Fruit fly (Drosophila melanogaster): ENCODE data around the gene Hsp23.

Gene Hsp23

dm6 chr3L:9422636-9423419 is 41.1 kb downstream of the Hsp23 start, which contains the start of gene aay (continued):
- peak; percentile 96 for TF ChIP-seq sd (tag; optimal IDR thresholded peaks at IDR 0.05)
- peak; percentile 99 for TF ChIP-seq CrebB (tag; optimal IDR thresholded peaks at IDR 0.05)
- peak; percentile 98 for TF ChIP-seq CG3281 (GFP tag; optimal IDR thresholded peaks at IDR 0.05)
- TF ChIP-seq HLH4C (GFP tag; IDR thresholded peaks at IDR 0.05; ENCODE audit: partially characterized antibody): 0 out of 3 replicates have a peak, but pooled peaks have one; percentile 37
- TF ChIP-seq kni (GFP tag; optimal IDR thresholded peaks at IDR 0.05): peak; percentile 95
- peak; percentile 89 for TF ChIP-seq CG3163 (GFP tag; optimal IDR thresholded peaks at IDR 0.05)
- TF ChIP-seq CG7271 (tag; optimal IDR thresholded peaks at IDR 0.05): peak; percentile 96
- peak; percentile 96 for TF ChIP-seq sens-2 (GFP tag; IDR thresholded peaks at IDR 0.05)
- peak; percentile 100 for TF ChIP-seq Ets65A (GFP tag)
- TF ChIP-seq CG4707 (GFP tag; optimal IDR thresholded peaks at IDR 0.05): peak; percentile 97
- TF ChIP-seq CG6791 (GFP tag; IDR thresholded peaks at IDR 0.05; ENCODE audit: partially characterized antibody): no peak
- peak; percentile 40 for TF ChIP-seq Dref (GFP tag; IDR thresholded peaks at IDR 0.05)
- TF ChIP-seq HHEX (GFP tag; optimal IDR thresholded peaks at IDR 0.05): peak; percentile 98
- peak; percentile 99 for TF ChIP-seq bab2 (GFP tag; optimal IDR thresholded peaks at IDR 0.05)
- peak; percentile 99 for TF ChIP-seq Hr3 (GFP tag; optimal IDR thresholded peaks at IDR 0.05)
- TF ChIP-seq pho (GFP tag; optimal IDR thresholded peaks at IDR 0.05): peak; percentile 98
- peak; percentile 96 for TF ChIP-seq ERR (GFP tag; optimal IDR thresholded peaks at IDR 0.05)
- TF ChIP-seq ftz-f1 (GFP tag; optimal IDR thresholded peaks at IDR 0.05): peak; percentile 83
- TF ChIP-seq crol (GFP tag; IDR thresholded peaks at IDR 0.05): peak; percentile 79
- peak; percentile 98 for TF ChIP-seq CG12744 (GFP tag; optimal IDR thresholded peaks at IDR 0.05)
- peak; percentile 99 for TF ChIP-seq CG10209 (GFP tag; optimal IDR thresholded peaks at IDR 0.05)
- peak; percentile 94 for TF ChIP-seq da (GFP tag; optimal IDR thresholded peaks at IDR 0.05)
- peak; percentile 99 for TF ChIP-seq CG2678 (tag; optimal IDR thresholded peaks at IDR 0.05)
- no peak for TF ChIP-seq mld (GFP tag; IDR thresholded peaks at IDR 0.05; ENCODE audit: partially characterized antibody)
- peak; percentile 98 for TF ChIP-seq ac (GFP tag; optimal IDR thresholded peaks at IDR 0.05)
- TF ChIP-seq CG10267 (tag; optimal IDR thresholded peaks at IDR 0.05): peak; percentile 99
- TF ChIP-seq Bdp1 (GFP tag; optimal IDR thresholded peaks at IDR 0.05): peak; percentile 94
- no peak for TF ChIP-seq hkb (optimal IDR thresholded peaks at IDR 0.05)
- peak; percentile 99 for TF ChIP-seq hkb (GFP tag; IDR thresholded peaks at IDR 0.05)
- peak; percentile 99 for TF ChIP-seq CG12942 (GFP tag; optimal IDR thresholded peaks at IDR 0.05)
- peak; percentile 94 for TF ChIP-seq B-H2 (GFP tag; optimal IDR thresholded peaks at IDR 0.05)
- peak; percentile 29 for TF ChIP-seq gfzf (GFP tag; optimal IDR thresholded peaks at IDR 0.05)
- TF ChIP-seq CG17186 (GFP tag; optimal IDR thresholded peaks at IDR 0.05): peak; percentile 92
- TF ChIP-seq CG15269 (tag; optimal IDR thresholded peaks at IDR 0.05): peak; percentile 99
- TF ChIP-seq CG11695 (GFP tag; IDR thresholded peaks at IDR 0.05): peak; percentile 98
- TF ChIP-seq CG30431 (GFP tag; optimal IDR thresholded peaks at IDR 0.05): peak; percentile 98
- peak; percentile 94 for TF ChIP-seq gce (GFP tag; IDR thresholded peaks at IDR 0.05)
- TF ChIP-seq aop (GFP tag; IDR thresholded peaks at IDR 0.05): peak; percentile 84
- TF ChIP-seq repo (GFP tag; optimal IDR thresholded peaks at IDR 0.05): peak; percentile 95
- peak; percentile 88 for TF ChIP-seq CG15073 (GFP tag; optimal IDR thresholded peaks at IDR 0.05)
- TF ChIP-seq CkIIα-i1 (GFP tag; IDR thresholded peaks at IDR 0.05): peak; percentile 91
- peak; percentile 94 for TF ChIP-seq exex (tag; optimal IDR thresholded peaks at IDR 0.05)
- TF ChIP-seq CG11085 (GFP tag; IDR thresholded peaks at IDR 0.05): peak; percentile 96
- peak; percentile 94 for TF ChIP-seq CG11696 (GFP tag; IDR thresholded peaks at IDR 0.05)
- peak; percentile 97 for TF ChIP-seq CG34376 (GFP tag; optimal IDR thresholded peaks at IDR 0.05)
- peak; percentile 98 to 99 for TF ChIP-seq Hr51 (GFP tag; optimal IDR thresholded peaks at IDR 0.05)
- TF ChIP-seq knrl (GFP tag; IDR thresholded peaks at IDR 0.05; ENCODE audit: partially characterized antibody): no peak; the same call in 2 of the 3 replicates
- TF ChIP-seq Ptx1 (GFP tag; IDR thresholded peaks at IDR 0.05): peak; percentile 99
- TF ChIP-seq Optix (GFP tag; IDR thresholded peaks at IDR 0.05): peak; percentile 95

Measured in whole organism, embryonic.